Fruit fly (Drosophila melanogaster) whole organism, embryonic: Measurements from ENCODE around the gene CG5861.
A peak's percentile ranks its signal among the peaks of the same experiment; 100 is the strongest.

Experiments used
- Adf1 ChIP-seq: fragments of 200-800 bp; sonication (Bioruptor generic); IDR thresholded peaks from 2 replicates; pipeline ENCODE4 v1.3.6; 2022; ENCODE audit warnings: missing biosample characterization, missing genetic modification characterization
- BEAF-32 ChIP-seq: fragments of 200-800 bp; sonication (Bioruptor generic); optimal IDR thresholded peaks from 3 replicates; lab custom pipeline; 2017; ENCODE audit warnings: missing biosample characterization, missing genetic modification characterization, mild to moderate bottlenecking, moderate library complexity, missing genetic modification reagents
- BtbVII ChIP-seq: fragments of 200-800 bp; sonication (Bioruptor generic); optimal IDR thresholded peaks from 3 replicates; lab custom pipeline; 2017; ENCODE audit warnings: missing biosample characterization, mild to moderate bottlenecking, missing genetic modification characterization
- CG12155 ChIP-seq: fragments of 200-800 bp; sonication (Bioruptor generic); optimal IDR thresholded peaks from 3 replicates; lab custom pipeline; 2016; ENCODE audit warnings: missing biosample characterization, missing genetic modification characterization
- CG15479 ChIP-seq: fragments of 200-800 bp; sonication (Bioruptor generic); optimal IDR thresholded peaks from 3 replicates; lab custom pipeline; 2019; ENCODE audit warnings: missing biosample characterization, mild to moderate bottlenecking, missing genetic modification characterization, moderate library complexity
- CG15601 ChIP-seq: fragments of 200-800 bp; sonication (Bioruptor generic); optimal IDR thresholded peaks from 3 replicates; lab custom pipeline; 2019; ENCODE audit warnings: missing biosample characterization, mild to moderate bottlenecking, missing genetic modification characterization, moderate library complexity
- CG16779 ChIP-seq: fragments of 200-800 bp; sonication (Bioruptor generic); IDR thresholded peaks from 2 replicates; pipeline ENCODE4 v1.3.6; 2022; ENCODE audit warnings: missing biosample characterization, missing genetic modification characterization
- CG16863 ChIP-seq: fragments of 200-800 bp; sonication (Bioruptor generic); optimal IDR thresholded peaks from 3 replicates; lab custom pipeline; 2016; ENCODE audit warnings: missing biosample characterization, missing genetic modification characterization
- CG17359 ChIP-seq: fragments of 200-800 bp; sonication (Bioruptor generic); optimal IDR thresholded peaks from 3 replicates; lab custom pipeline; 2018; ENCODE audit warnings: missing biosample characterization, mild to moderate bottlenecking, missing genetic modification characterization, moderate library complexity
- CG17385 ChIP-seq: fragments of 200-800 bp; sonication (Bioruptor generic); optimal IDR thresholded peaks from 3 replicates; lab custom pipeline; 2018; ENCODE audit warnings: missing biosample characterization, mild to moderate bottlenecking, missing genetic modification characterization
- CG2199 ChIP-seq: fragments of 200-800 bp; sonication (Bioruptor generic); IDR thresholded peaks from 3 replicates; pipeline ENCODE4 v1.3.6; 2022; ENCODE audit warnings: missing biosample characterization, missing genetic modification characterization
- CG3065 ChIP-seq: fragments of 200-800 bp; sonication (Bioruptor generic); optimal IDR thresholded peaks from 2 replicates; lab custom pipeline; 2016; ENCODE audit warnings: missing biosample characterization, missing genetic modification characterization
- CG3281 ChIP-seq: fragments of 200-800 bp; sonication (Bioruptor generic); optimal IDR thresholded peaks from 3 replicates; lab custom pipeline; 2017; ENCODE audit warnings: missing biosample characterization, mild to moderate bottlenecking, missing genetic modification characterization
- CG4707 ChIP-seq: fragments of 200-800 bp; sonication (Bioruptor generic); optimal IDR thresholded peaks from 2 replicates; lab custom pipeline; 2018; ENCODE audit warnings: missing biosample characterization, mild to moderate bottlenecking, missing genetic modification characterization, moderate library complexity
- CG5180 ChIP-seq: fragments of 200-800 bp; sonication (Bioruptor generic); optimal IDR thresholded peaks from 3 replicates; lab custom pipeline; 2017; ENCODE audit warnings: missing biosample characterization, missing genetic modification characterization, mild to moderate bottlenecking, moderate library complexity, missing genetic modification reagents
- CG6765 ChIP-seq: fragments of 200-800 bp; sonication (Bioruptor generic); optimal IDR thresholded peaks from 3 replicates; lab custom pipeline; 2017; ENCODE audit warnings: missing biosample characterization, mild to moderate bottlenecking, missing genetic modification characterization
- CG9932 ChIP-seq: fragments of 200-800 bp; sonication (Bioruptor generic); IDR thresholded peaks from 2 replicates; pipeline ENCODE4 v1.3.6; 2022; ENCODE audit warnings: missing biosample characterization, missing genetic modification characterization
- Camta ChIP-seq: fragments of 200-800 bp; sonication (Bioruptor generic); optimal IDR thresholded peaks from 2 replicates; lab custom pipeline; 2016; ENCODE audit warnings: missing biosample characterization, missing genetic modification characterization
- Doc2 ChIP-seq: fragments of 200-800 bp; sonication (Bioruptor generic); IDR thresholded peaks from 2 replicates; pipeline ENCODE4 v1.3.6; 2022; ENCODE audit warnings: missing biosample characterization, missing genetic modification characterization
- E2f1 ChIP-seq: fragments of 200-800 bp; sonication (Bioruptor generic); IDR thresholded peaks from 2 replicates; pipeline ENCODE4 v1.3.6; 2022; ENCODE audit warnings: missing biosample characterization, missing genetic modification characterization
- Fer1 ChIP-seq: fragments of 200-800 bp; sonication (Bioruptor generic); optimal IDR thresholded peaks from 2 replicates; lab custom pipeline; 2017; ENCODE audit warnings: missing biosample characterization, mild to moderate bottlenecking, missing genetic modification characterization
- Fer3 ChIP-seq: fragments of 200-800 bp; sonication (Bioruptor generic); optimal IDR thresholded peaks from 2 replicates; lab custom pipeline; 2018; ENCODE audit warnings: missing biosample characterization, mild to moderate bottlenecking, missing genetic modification characterization, moderate library complexity
- HmgD ChIP-seq: fragments of 200-800 bp; sonication (Bioruptor generic); optimal IDR thresholded peaks from 3 replicates; lab custom pipeline; 2016; ENCODE audit warnings: missing biosample characterization, missing genetic modification characterization
- HmgZ ChIP-seq: fragments of 200-800 bp; sonication (Bioruptor generic); optimal IDR thresholded peaks from 2 replicates; lab custom pipeline; 2018; ENCODE audit warnings: missing biosample characterization, mild to moderate bottlenecking, missing genetic modification characterization
- Hmx ChIP-seq: fragments of 200-800 bp; sonication (Bioruptor generic); optimal IDR thresholded peaks from 2 replicates; lab custom pipeline; 2016; ENCODE audit warnings: missing biosample characterization, missing genetic modification characterization
- Med ChIP-seq: fragments of 200-800 bp; sonication (Bioruptor generic); peaks from one replicate; lab custom pipeline; 2016; ENCODE audit warnings: missing biosample characterization, missing genetic modification characterization, mild to moderate bottlenecking, inconsistent platforms, moderate library complexity
- Meics ChIP-seq: fragments of 200-800 bp; sonication (Bioruptor generic); optimal IDR thresholded peaks from 2 replicates; lab custom pipeline; 2017; ENCODE audit warnings: missing biosample characterization, mild to moderate bottlenecking, missing genetic modification characterization
- Poxn ChIP-seq: fragments of 200-800 bp; sonication (Bioruptor generic); IDR thresholded peaks from 2 replicates; pipeline ENCODE4 v1.3.6; 2022; ENCODE audit warnings: missing biosample characterization, missing genetic modification characterization
- Taf1 ChIP-seq: fragments of 200-800 bp; sonication (Bioruptor generic); IDR thresholded peaks from 2 replicates; pipeline ENCODE4 v1.3.6; 2022; ENCODE audit warnings: missing biosample characterization, missing genetic modification characterization
- Trl ChIP-seq, 3 experiments: fragments of >200 bp in 2 of 3; fragments of 200-800 bp in 1 of 3; sonication (Bioruptor generic) in 1 of 3; optimal IDR thresholded peaks; 2 replicates in 1 of 3; 3 replicates in 2 of 3; lab custom pipeline; 2016 to 2017; ENCODE audit warnings: missing biosample characterization in 1 of 3, missing genetic modification characterization in 1 of 3
- ash1 ChIP-seq: fragments of 200-800 bp; sonication (Bioruptor generic); optimal IDR thresholded peaks from 2 replicates; lab custom pipeline; 2018; ENCODE audit warnings: missing biosample characterization, mild to moderate bottlenecking, missing genetic modification characterization
- cg ChIP-seq: fragments of 200-800 bp; sonication (Bioruptor generic); optimal IDR thresholded peaks from 3 replicates; lab custom pipeline; 2019; ENCODE audit warnings: missing biosample characterization, mild to moderate bottlenecking, missing genetic modification characterization, moderate library complexity
- crp ChIP-seq, 2 experiments: fragments of 200-800 bp; sonication (Bioruptor generic); optimal IDR thresholded peaks; 2 replicates in 1 of 2; 3 replicates in 1 of 2; lab custom pipeline; 2017; ENCODE audit warnings: missing biosample characterization in 2 of 2, missing genetic modification characterization in 2 of 2, mild to moderate bottlenecking in 1 of 2, moderate library complexity in 1 of 2
- dm ChIP-seq: fragments of 200-800 bp; sonication (Bioruptor generic); optimal IDR thresholded peaks from 3 replicates; lab custom pipeline; 2016; ENCODE audit warnings: missing biosample characterization, missing genetic modification characterization
- dpn ChIP-seq, 2 experiments: fragments of 200-800 bp; sonication (Bioruptor generic); optimal IDR thresholded peaks; 3 replicates each; lab custom pipeline; 2016; ENCODE audit warnings: missing biosample characterization in 2 of 2, missing genetic modification characterization in 2 of 2
- dysf ChIP-seq: fragments of 200-800 bp; sonication (Bioruptor generic); IDR thresholded peaks from 3 replicates; pipeline ENCODE4 v1.3.6; 2022; ENCODE audit warnings: missing biosample characterization, missing genetic modification characterization
- emc ChIP-seq: fragments of 200-800 bp; sonication (Bioruptor generic); optimal IDR thresholded peaks from 2 replicates; lab custom pipeline; 2016; ENCODE audit warnings: missing biosample characterization, missing genetic modification characterization
- fd96Cb ChIP-seq: fragments of 200-800 bp; sonication (Bioruptor generic); optimal IDR thresholded peaks from 2 replicates; lab custom pipeline; 2018; ENCODE audit warnings: missing biosample characterization, mild to moderate bottlenecking, missing genetic modification characterization, moderate library complexity
- hb ChIP-seq: fragments of 200-800 bp; sonication (Bioruptor generic); IDR thresholded peaks from 3 replicates; pipeline ENCODE4 v1.3.6; 2022; ENCODE audit warnings: missing biosample characterization, missing genetic modification characterization; ENCODE audit not compliant: partially characterized antibody
- jumu ChIP-seq: fragments of 200-800 bp; sonication (Bioruptor generic); optimal IDR thresholded peaks from 3 replicates; lab custom pipeline; 2016; ENCODE audit warnings: missing biosample characterization, missing genetic modification characterization
- knrl ChIP-seq: fragments of 200-800 bp; sonication (Bioruptor generic); IDR thresholded peaks from 3 replicates; pipeline ENCODE4 v1.3.6; 2022; ENCODE audit warnings: missing biosample characterization, missing genetic modification characterization; ENCODE audit not compliant: partially characterized antibody
- lbe ChIP-seq: fragments of 200-800 bp; sonication (Bioruptor generic); optimal IDR thresholded peaks from 2 replicates; lab custom pipeline; 2016; ENCODE audit warnings: missing biosample characterization, mild to moderate bottlenecking, missing genetic modification characterization
- nerfin-2 ChIP-seq: fragments of 200-800 bp; sonication (Bioruptor generic); IDR thresholded peaks from 2 replicates; pipeline ENCODE4 v1.3.6; 2022; ENCODE audit warnings: missing biosample characterization, missing genetic modification characterization; ENCODE audit not compliant: partially characterized antibody
- onecut ChIP-seq: fragments of 200-800 bp; sonication (Bioruptor generic); IDR thresholded peaks from 2 replicates; pipeline ENCODE4 v1.3.6; 2022; ENCODE audit warnings: missing biosample characterization, missing genetic modification characterization
- tap ChIP-seq: fragments of 200-800 bp; optimal IDR thresholded peaks from 3 replicates; lab custom pipeline; 2019; ENCODE audit warnings: missing biosample characterization, mild to moderate bottlenecking, missing genetic modification characterization, moderate library complexity
- tll ChIP-seq, 2 experiments: fragments of 200-800 bp in 1 of 2; fragments of >200 bp in 1 of 2; sonication (Bioruptor generic) in 1 of 2; optimal IDR thresholded peaks; 2 replicates each; lab custom pipeline; 2017 to 2019; ENCODE audit warnings: missing biosample characterization in 2 of 2, missing genetic modification characterization in 2 of 2, mild to moderate bottlenecking in 1 of 2, moderate library complexity in 1 of 2
- unc-4 ChIP-seq: fragments of 200-800 bp; sonication (Bioruptor generic); IDR thresholded peaks from 2 replicates; pipeline ENCODE4 v1.3.6; 2022; ENCODE audit warnings: missing biosample characterization, missing genetic modification characterization; ENCODE audit not compliant: partially characterized antibody
- vfl ChIP-seq: fragments of 200-800 bp; sonication (Bioruptor generic); optimal IDR thresholded peaks from 2 replicates; lab custom pipeline; 2016; ENCODE audit warnings: missing biosample characterization, missing genetic modification characterization
- vnd ChIP-seq: fragments of 200-800 bp; sonication (Bioruptor generic); IDR thresholded peaks from 3 replicates; pipeline ENCODE4 v1.3.6; 2022; ENCODE audit warnings: missing biosample characterization, missing genetic modification characterization; ENCODE audit not compliant: partially characterized antibody

Gene CG5861

DNA sequence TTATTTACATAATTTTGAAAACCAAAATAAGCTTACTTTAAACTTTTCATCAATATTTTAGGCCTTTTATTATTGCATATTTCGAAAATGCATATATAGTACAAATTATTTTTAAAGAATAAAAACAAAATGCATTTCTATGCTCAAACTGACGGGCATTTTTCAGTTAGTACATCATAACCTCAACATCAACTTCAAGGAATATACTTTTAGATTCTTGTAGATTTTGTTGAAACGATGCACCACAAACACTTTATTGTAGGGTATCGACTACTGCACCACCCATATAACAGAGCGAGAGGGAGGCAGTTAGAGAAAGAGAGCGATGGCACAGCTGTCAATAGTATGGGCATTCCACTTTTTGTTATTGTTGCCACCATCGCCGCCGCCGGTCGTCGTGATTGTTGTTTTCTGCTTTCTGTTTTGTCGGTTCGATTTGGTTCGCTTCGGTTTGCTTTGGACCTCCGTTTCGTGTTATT is 27.3 kb downstream of the CG5861 start (continued):
- TF ChIP-seq Fer1 (GFP tag; lab: Kevin White, UChicago) = peak; percentile 85
- peak; percentile 75 for TF ChIP-seq CG4707 (GFP tag; lab: Kevin White, UChicago)
- TF ChIP-seq emc (GFP tag; lab: Kevin White, UChicago) = peak; percentile 45
- TF ChIP-seq vfl (GFP tag; lab: Kevin White, UChicago) = peak; percentile 19
- peak; percentile 96 for TF ChIP-seq fd96Cb (tag; lab: Kevin White, UChicago)
- no peak for TF ChIP-seq CG15479
- peak; percentile 71 for TF ChIP-seq CG17385 (GFP tag; lab: Kevin White, UChicago)
- TF ChIP-seq dysf (GFP tag; lab: Robert Waterston, UW) = peak; percentile 88
- peak; percentile 49 to 81 for TF ChIP-seq crp (GFP tag; optimal IDR thresholded peaks at IDR 0.05; lab: Kevin White, UChicago)
- peak in 1 of 2 experiments; percentile 41 for TF ChIP-seq tll (GFP tag; optimal IDR thresholded peaks at IDR 0.05; lab: Kevin White, UChicago)
- TF ChIP-seq onecut (GFP tag; lab: Robert Waterston, UW) = peak; percentile 62
- TF ChIP-seq Doc2 = peak; percentile 56; the same call in 1 of the 2 replicates
- TF ChIP-seq dpn (GFP tag; optimal IDR thresholded peaks at IDR 0.05; lab: Kevin White, UChicago) = peak; percentile 89 to 92
- peak; percentile 83 for TF ChIP-seq CG12155 (GFP tag; lab: Kevin White, UChicago)
- peak; percentile 90 for TF ChIP-seq CG2199 (GFP tag; lab: Robert Waterston, UW)
- peak; percentile 91 for TF ChIP-seq CG16863 (GFP tag; lab: Kevin White, UChicago)
- TF ChIP-seq Camta (GFP tag; lab: Kevin White, UChicago) = peak; percentile 94
- peak; percentile 83 for TF ChIP-seq Meics (GFP tag; lab: Kevin White, UChicago)
- peak; percentile 72 for TF ChIP-seq Fer3 (tag; lab: Kevin White, UChicago)
- peak; percentile 90 for TF ChIP-seq CG15601 (tag; lab: Kevin White, UChicago)
- TF ChIP-seq dm (GFP tag; lab: Kevin White, UChicago) = peak; percentile 52
- TF ChIP-seq CG5180 (GFP tag; lab: Kevin White, UChicago) = peak; percentile 84
- TF ChIP-seq HmgZ (tag; lab: Kevin White, UChicago) = peak; percentile 73
- TF ChIP-seq ash1 (GFP tag; lab: Kevin White, UChicago) = no peak
- no peak for TF ChIP-seq Adf1 (GFP tag; lab: Robert Waterston, UW)
- peak; percentile 84 for TF ChIP-seq BtbVII
- TF ChIP-seq BEAF-32 (GFP tag; lab: Kevin White, UChicago) = no peak
- no peak for TF ChIP-seq hb (GFP tag; lab: Robert Waterston, UW)
- peak; percentile 95 for TF ChIP-seq Med (GFP tag; lab: Kevin White, UChicago)
- peak; percentile 74 for TF ChIP-seq jumu (GFP tag; lab: Kevin White, UChicago)
- no peak for TF ChIP-seq Poxn
- TF ChIP-seq cg = peak; percentile 66
- peak; percentile 92 for TF ChIP-seq tap (tag; lab: Kevin White, UChicago)
- TF ChIP-seq vnd (GFP tag; lab: Robert Waterston, UW) = no peak
- TF ChIP-seq HmgD (GFP tag; lab: Kevin White, UChicago) = no peak
- TF ChIP-seq CG6765 (GFP tag; lab: Kevin White, UChicago) = peak; percentile 67
- peak; percentile 80 for TF ChIP-seq CG3281
- TF ChIP-seq E2f1 (GFP tag; lab: Robert Waterston, UW) = peak; percentile 59
- no peak for TF ChIP-seq CG16779 (GFP tag; lab: Robert Waterston, UW)
- TF ChIP-seq CG9932 (GFP tag; lab: Robert Waterston, UW) = no peak
- TF ChIP-seq unc-4 (GFP tag; lab: Robert Waterston, UW) = no peak
- no peak for TF ChIP-seq knrl
- no peak for TF ChIP-seq nerfin-2 (GFP tag; lab: Robert Waterston, UW)
- peak; percentile 74 for TF ChIP-seq Hmx (GFP tag; lab: Kevin White, UChicago)
- TF ChIP-seq lbe (GFP tag; lab: Kevin White, UChicago) = peak; percentile 27
- TF ChIP-seq CG17359 = peak; percentile 95
- peak in 1 of 2 experiments; percentile 24 for TF ChIP-seq Trl (optimal IDR thresholded peaks at IDR 0.05; lab: Kevin White, UChicago)
- peak; percentile 87 for TF ChIP-seq Trl (GFP tag; optimal IDR thresholded peaks at IDR 0.05; lab: Kevin White, UChicago)
- peak; percentile 79 for TF ChIP-seq CG3065
- TF ChIP-seq Taf1 = 0 out of 2 replicates have a peak, but pooled peaks have one; percentile 18
